Fruit fly (Drosophila melanogaster) whole organism, embryonic: ENCODE measurements around the gene CG18281.
A peak's percentile ranks its signal among the peaks of the same experiment; 100 is the strongest.

Experiments used
- Antp ChIP-seq: fragments of 200-800 bp; sonication (Bioruptor generic); optimal IDR thresholded peaks from 3 replicates; lab custom pipeline; 2016; ENCODE audit warnings: missing biosample characterization, missing genetic modification characterization
- Awh ChIP-seq: fragments of 200-800 bp; sonication (Bioruptor generic); IDR thresholded peaks from 2 replicates; pipeline ENCODE4, ENCODE4 v1.3.6; 2022; ENCODE audit warnings: missing biosample characterization, missing genetic modification characterization
- B-H1 ChIP-seq: fragments of 200-800 bp; sonication (Bioruptor generic); IDR thresholded peaks from 3 replicates; pipeline ENCODE4 v1.3.6; 2022; ENCODE audit warnings: missing biosample characterization, missing genetic modification characterization
- CG10274 ChIP-seq: fragments of 200-800 bp; sonication (Bioruptor generic); optimal IDR thresholded peaks from 3 replicates; lab custom pipeline; 2017; ENCODE audit warnings: missing biosample characterization, mild to moderate bottlenecking, missing genetic modification characterization
- CG10543 ChIP-seq: fragments of 200-800 bp; sonication (Bioruptor generic); optimal IDR thresholded peaks from 3 replicates; lab custom pipeline; 2017; ENCODE audit warnings: missing biosample characterization, mild to moderate bottlenecking, missing genetic modification characterization, moderate library complexity
- CG11504 ChIP-seq: fragments of 200-800 bp; sonication (Bioruptor generic); optimal IDR thresholded peaks from 3 replicates; lab custom pipeline; 2019; ENCODE audit warnings: missing biosample characterization, mild to moderate bottlenecking, missing genetic modification characterization, moderate library complexity
- CG1233 ChIP-seq: fragments of 200-800 bp; sonication (Bioruptor generic); optimal IDR thresholded peaks from 4 replicates; lab custom pipeline; 2018; ENCODE audit warnings: missing biosample characterization, mild to moderate bottlenecking, missing genetic modification characterization
- CG12744 ChIP-seq: fragments of 200-800 bp; sonication (Bioruptor generic); optimal IDR thresholded peaks from 2 replicates; lab custom pipeline; 2016; ENCODE audit warnings: missing biosample characterization, missing genetic modification characterization
- CG13424 ChIP-seq: fragments of 200-800 bp; sonication (Bioruptor generic); optimal IDR thresholded peaks from 2 replicates; lab custom pipeline; 2019; ENCODE audit warnings: missing biosample characterization, mild to moderate bottlenecking, missing genetic modification characterization, moderate library complexity
- CG13775 ChIP-seq: fragments of 200-800 bp; sonication (Bioruptor generic); optimal IDR thresholded peaks from 3 replicates; lab custom pipeline; 2017; ENCODE audit warnings: missing biosample characterization, mild to moderate bottlenecking, missing genetic modification characterization
- CG14710 ChIP-seq: fragments of 200-800 bp; sonication (Bioruptor generic); optimal IDR thresholded peaks from 3 replicates; lab custom pipeline; 2019; ENCODE audit warnings: missing biosample characterization, mild to moderate bottlenecking, missing genetic modification characterization, moderate library complexity
- CG2202 ChIP-seq: fragments of 200-800 bp; sonication (Bioruptor generic); optimal IDR thresholded peaks from 2 replicates; lab custom pipeline; 2018; ENCODE audit warnings: missing biosample characterization, mild to moderate bottlenecking, missing genetic modification characterization
- CG31388 ChIP-seq: fragments of 200-800 bp; sonication (Bioruptor generic); optimal IDR thresholded peaks from 2 replicates; lab custom pipeline; 2016; ENCODE audit warnings: missing biosample characterization, missing genetic modification characterization
- CG31441 ChIP-seq: fragments of 200-800 bp; sonication (Bioruptor generic); IDR thresholded peaks from 2 replicates; pipeline ENCODE4 v1.3.6; 2022; ENCODE audit warnings: missing biosample characterization, missing genetic modification characterization
- CG3726 ChIP-seq: fragments of 200-800 bp; sonication (Bioruptor generic); IDR thresholded peaks from 3 replicates; pipeline ENCODE4, ENCODE4 v1.3.6; 2022; ENCODE audit warnings: missing biosample characterization, missing genetic modification characterization
- CG4617 ChIP-seq: fragments of 200-800 bp; sonication (Bioruptor generic); optimal IDR thresholded peaks from 3 replicates; lab custom pipeline; 2016; ENCODE audit warnings: missing biosample characterization, missing genetic modification characterization, borderline replicate concordance
- CG6175 ChIP-seq: fragments of 200-800 bp; sonication (Bioruptor generic); IDR thresholded peaks from 3 replicates; pipeline ENCODE4 v1.3.6; 2022; ENCODE audit warnings: missing biosample characterization, missing genetic modification characterization
- CG8281 ChIP-seq: fragments of 200-800 bp; sonication (Bioruptor generic); optimal IDR thresholded peaks from 2 replicates; lab custom pipeline; 2018; ENCODE audit warnings: missing biosample characterization, mild to moderate bottlenecking, missing genetic modification characterization, moderate library complexity
- CG8290 ChIP-seq, 3 experiments: fragments of 200-800 bp; sonication (Bioruptor generic); optimal IDR thresholded peaks; 2 replicates each; lab custom pipeline; 2016 to 2019; ENCODE audit warnings: missing biosample characterization in 3 of 3, missing genetic modification characterization in 3 of 3, mild to moderate bottlenecking in 2 of 3, moderate library complexity in 1 of 3
- CG8944 ChIP-seq: fragments of 200-800 bp; sonication (Bioruptor generic); optimal IDR thresholded peaks from 3 replicates; lab custom pipeline; 2016; ENCODE audit warnings: missing biosample characterization, missing genetic modification characterization
- Doc3 ChIP-seq: fragments of 200-800 bp; sonication (Bioruptor generic); IDR thresholded peaks from 3 replicates; pipeline ENCODE4 v1.3.6; 2022; ENCODE audit warnings: missing biosample characterization, missing genetic modification characterization; ENCODE audit not compliant: partially characterized antibody
- HLH3B ChIP-seq: fragments of 200-800 bp; sonication (Bioruptor generic); IDR thresholded peaks from 2 replicates; pipeline ENCODE4 v1.3.6; 2022; ENCODE audit warnings: missing biosample characterization, missing genetic modification characterization
- Hr39 ChIP-seq: fragments of >200 bp; optimal IDR thresholded peaks from 2 replicates; lab custom pipeline; 2017
- MTF-1 ChIP-seq: fragments of 200-800 bp; sonication (Bioruptor generic); optimal IDR thresholded peaks from 2 replicates; lab custom pipeline; 2018; ENCODE audit warnings: missing biosample characterization, mild to moderate bottlenecking, missing genetic modification characterization, borderline replicate concordance
- Med ChIP-seq: fragments of 200-800 bp; sonication (Bioruptor generic); peaks from one replicate; lab custom pipeline; 2016; ENCODE audit warnings: missing biosample characterization, missing genetic modification characterization, mild to moderate bottlenecking, inconsistent platforms, moderate library complexity
- Sox100B ChIP-seq: fragments of 200-800 bp; sonication (Bioruptor generic); optimal IDR thresholded peaks from 3 replicates; lab custom pipeline; 2018; ENCODE audit warnings: missing biosample characterization, mild to moderate bottlenecking, missing genetic modification characterization
- ara ChIP-seq: fragments of 200-800 bp; sonication (Bioruptor generic); IDR thresholded peaks from 2 replicates; pipeline ENCODE4 v1.3.6; 2022; ENCODE audit warnings: missing biosample characterization, missing genetic modification characterization
- crc ChIP-seq: fragments of 200-800 bp; sonication (Bioruptor generic); optimal IDR thresholded peaks from 2 replicates; lab custom pipeline; 2016; ENCODE audit warnings: missing biosample characterization, missing genetic modification characterization
- dmrt99B ChIP-seq: fragments of 200-800 bp; sonication (Bioruptor generic); optimal IDR thresholded peaks from 2 replicates; lab custom pipeline; 2018; ENCODE audit warnings: missing biosample characterization, mild to moderate bottlenecking, missing genetic modification characterization, moderate library complexity
- dpn ChIP-seq, 2 experiments: fragments of 200-800 bp; sonication (Bioruptor generic); optimal IDR thresholded peaks; 3 replicates each; lab custom pipeline; 2016; ENCODE audit warnings: missing biosample characterization in 2 of 2, missing genetic modification characterization in 2 of 2
- hbn ChIP-seq: fragments of 200-800 bp; sonication (Bioruptor generic); IDR thresholded peaks from 2 replicates; pipeline ENCODE4 v1.3.6; 2022; ENCODE audit warnings: missing biosample characterization, missing genetic modification characterization; ENCODE audit not compliant: partially characterized antibody
- her ChIP-seq: fragments of 200-800 bp; sonication (Bioruptor generic); optimal IDR thresholded peaks from 2 replicates; lab custom pipeline; 2016; ENCODE audit warnings: missing biosample characterization, missing genetic modification characterization
- hth ChIP-seq: fragments of >200 bp; optimal IDR thresholded peaks from 2 replicates; lab custom pipeline; 2017; ENCODE audit warnings: inconsistent platforms
- lilli ChIP-seq: fragments of 200-800 bp; sonication (Bioruptor generic); optimal IDR thresholded peaks from 3 replicates; lab custom pipeline; 2016; ENCODE audit warnings: missing biosample characterization, missing genetic modification characterization
- nom ChIP-seq: fragments of 200-800 bp; sonication (Bioruptor generic); optimal IDR thresholded peaks from 2 replicates; lab custom pipeline; 2017; ENCODE audit warnings: missing biosample characterization, missing genetic modification characterization, mild to moderate bottlenecking, moderate library complexity, missing genetic modification reagents
- org-1 ChIP-seq: fragments of 200-800 bp; sonication (Bioruptor generic); optimal IDR thresholded peaks from 2 replicates; lab custom pipeline; 2017; ENCODE audit warnings: missing biosample characterization, missing genetic modification characterization
- p53 ChIP-seq: fragments of 200-800 bp; sonication (Bioruptor generic); optimal IDR thresholded peaks from 2 replicates; lab custom pipeline; 2016; ENCODE audit warnings: missing biosample characterization, missing genetic modification characterization
- pho ChIP-seq: fragments of 200-800 bp; sonication (Bioruptor generic); optimal IDR thresholded peaks from 2 replicates; lab custom pipeline; 2016; ENCODE audit warnings: missing biosample characterization, missing genetic modification characterization
- pzg ChIP-seq: fragments of 200-800 bp; sonication (Bioruptor generic); optimal IDR thresholded peaks from 3 replicates; lab custom pipeline; 2018; ENCODE audit warnings: missing biosample characterization, mild to moderate bottlenecking, missing genetic modification characterization, moderate library complexity
- run ChIP-seq: fragments of 200-800 bp; sonication (Bioruptor generic); optimal IDR thresholded peaks from 3 replicates; lab custom pipeline; 2018; ENCODE audit warnings: missing biosample characterization, mild to moderate bottlenecking, missing genetic modification characterization
- sd ChIP-seq: fragments of 200-800 bp; sonication (Bioruptor generic); optimal IDR thresholded peaks from 3 replicates; lab custom pipeline; 2018; ENCODE audit warnings: missing biosample characterization, mild to moderate bottlenecking, missing genetic modification characterization, moderate library complexity
- sens ChIP-seq: fragments of 200-800 bp; sonication (Bioruptor generic); peaks from one replicate; lab custom pipeline; 2016; ENCODE audit warnings: missing biosample characterization, missing genetic modification characterization
- sob ChIP-seq: fragments of 200-800 bp; sonication (Bioruptor generic); IDR thresholded peaks from 2 replicates; pipeline ENCODE4 v1.3.6; 2022; ENCODE audit warnings: missing biosample characterization, missing genetic modification characterization
- tll ChIP-seq, 2 experiments: fragments of 200-800 bp in 1 of 2; fragments of >200 bp in 1 of 2; sonication (Bioruptor generic) in 1 of 2; optimal IDR thresholded peaks; 2 replicates each; lab custom pipeline; 2017 to 2019; ENCODE audit warnings: missing biosample characterization in 2 of 2, missing genetic modification characterization in 2 of 2, mild to moderate bottlenecking in 1 of 2, moderate library complexity in 1 of 2
- unc-4 ChIP-seq: fragments of 200-800 bp; sonication (Bioruptor generic); IDR thresholded peaks from 2 replicates; pipeline ENCODE4 v1.3.6; 2022; ENCODE audit warnings: missing biosample characterization, missing genetic modification characterization; ENCODE audit not compliant: partially characterized antibody
- zen ChIP-seq: fragments of 200-800 bp; sonication (Bioruptor generic); optimal IDR thresholded peaks from 3 replicates; lab custom pipeline; 2018; ENCODE audit warnings: missing biosample characterization, mild to moderate bottlenecking, missing genetic modification characterization, moderate library complexity
- zfh1 ChIP-seq: fragments of 200-800 bp; sonication (Bioruptor generic); IDR thresholded peaks from 3 replicates; pipeline ENCODE4 v1.3.6; 2022; ENCODE audit warnings: missing biosample characterization, missing genetic modification characterization
- zfh2 ChIP-seq: fragments of 200-800 bp; sonication (Bioruptor generic); optimal IDR thresholded peaks from 2 replicates; lab custom pipeline; 2016; ENCODE audit warnings: missing biosample characterization, missing genetic modification characterization

Gene CG18281

DNA sequence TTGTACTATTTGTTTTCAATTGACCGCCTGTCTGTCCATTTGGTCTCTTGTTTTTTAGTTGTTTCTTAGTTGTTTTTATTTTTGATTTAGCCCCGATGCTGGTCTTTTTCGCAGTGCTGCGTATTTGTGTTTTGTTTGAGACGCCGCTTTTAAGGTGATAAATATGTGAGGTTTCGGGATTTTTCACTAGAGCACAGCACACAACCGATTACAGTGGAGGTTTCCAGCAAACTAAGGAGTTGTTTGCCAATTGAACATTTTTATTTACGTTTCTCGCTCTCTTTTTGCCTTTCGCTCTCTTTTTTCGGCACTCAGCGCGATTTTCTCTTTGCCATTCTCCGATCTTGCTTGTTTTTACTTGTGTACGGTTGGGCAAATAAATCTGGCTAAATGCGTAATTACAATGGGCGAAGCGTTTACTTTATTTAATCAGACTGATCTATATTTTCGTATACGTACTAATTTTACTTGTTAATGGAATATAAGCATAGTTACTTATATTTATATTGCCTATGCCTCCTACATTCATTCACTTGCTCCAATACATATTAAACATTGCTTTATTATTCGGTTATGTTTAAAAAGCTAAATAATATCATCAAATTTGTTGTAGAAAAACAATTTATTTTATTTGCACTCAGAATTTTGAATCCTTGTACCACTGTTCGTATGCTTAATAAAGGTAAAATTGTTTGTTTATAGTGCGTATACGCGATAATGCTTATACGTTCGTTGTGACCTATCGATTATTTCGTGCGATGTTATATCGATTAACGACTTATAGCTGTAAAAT is 40.7 kb downstream of the CG18281 start, which contains the start of gene Rcd2 (continued):
- TF ChIP-seq CG31388 (GFP tag; lab: Kevin White, UChicago) (no peak), CG8944 (GFP tag; lab: Kevin White, UChicago) (no peak), HLH3B (peak; percentile 58; the same call in 1 of the 2 replicates), hbn (peak; percentile 90), CG3726 (GFP tag; lab: Robert Waterston, UW) (no peak), CG12744 (peak; percentile 60), Doc3 (GFP tag; lab: Robert Waterston, UW) (peak; percentile 86; the same call in 2 of the 3 replicates), CG1233 (peak; percentile 87), CG11504 (tag; lab: Kevin White, UChicago) (peak; percentile 89), CG2202 (tag; lab: Kevin White, UChicago) (peak; percentile 15), run (tag; lab: Kevin White, UChicago) (peak; percentile 89), CG8281 (tag; lab: Kevin White, UChicago) (peak; percentile 61), CG13775 (GFP tag; lab: Kevin White, UChicago) (peak; percentile 69), pzg (GFP tag; lab: Kevin White, UChicago) (peak; percentile 57), CG6175 (GFP tag; lab: Robert Waterston, UW) (peak; percentile 43; the same call in 1 of the 3 replicates), crc (GFP tag; lab: Kevin White, UChicago) (peak; percentile 44), B-H1 (GFP tag; lab: Robert Waterston, UW) (peak; percentile 60), p53 (GFP tag; lab: Kevin White, UChicago) (no peak), sob (GFP tag; lab: Robert Waterston, UW) (peak; percentile 82), Sox100B (peak; percentile 90), hth (no peak), Hr39 (lab: Kevin White, UChicago) (no peak), her (no peak), CG8290 (GFP tag; optimal IDR thresholded peaks at IDR 0.05; lab: Kevin White, UChicago) (peak; percentile 2), CG8290 (tag; optimal IDR thresholded peaks at IDR 0.05; lab: Kevin White, UChicago) (peak; percentile 7 to 88), CG31441 (peak; percentile 90), org-1 (GFP tag; lab: Kevin White, UChicago) (peak; percentile 85), dpn (GFP tag; optimal IDR thresholded peaks at IDR 0.05; lab: Kevin White, UChicago) (peak; percentile 28 to 65), nom (GFP tag; lab: Kevin White, UChicago) (peak; percentile 44), dmrt99B (tag; lab: Kevin White, UChicago) (peak; percentile 90), Med (GFP tag; lab: Kevin White, UChicago) (peak; percentile 88), unc-4 (GFP tag; lab: Robert Waterston, UW) (peak; percentile 89), zfh1 (peak; percentile 59; the same call in 1 of the 3 replicates), ara (GFP tag; lab: Robert Waterston, UW) (no peak), CG10543 (peak; percentile 93), CG14710 (tag; lab: Kevin White, UChicago) (peak; percentile 51), zen (tag; lab: Kevin White, UChicago) (peak; percentile 43), MTF-1 (GFP tag; lab: Kevin White, UChicago) (peak; percentile 55), Awh (GFP tag; lab: Robert Waterston, UW) (peak; percentile 64; the same call in 1 of the 2 replicates), CG4617 (GFP tag; lab: Kevin White, UChicago) (no peak), Antp (GFP tag; lab: Kevin White, UChicago) (peak; percentile 22), CG10274 (peak; percentile 17), lilli (GFP tag; lab: Kevin White, UChicago) (peak; percentile 69), sens (GFP tag; lab: Kevin White, UChicago) (peak; percentile 94), tll (GFP tag; optimal IDR thresholded peaks at IDR 0.05; lab: Kevin White, UChicago) (no peak), pho (GFP tag; lab: Kevin White, UChicago) (peak; percentile 78), sd (peak; percentile 78), zfh2 (GFP tag; lab: Kevin White, UChicago) (peak; percentile 44), CG13424 (tag; lab: Kevin White, UChicago) (peak; percentile 87)
